Fruit fly (Drosophila melanogaster) whole organism, prepupa: ENCODE results near the gene Ubc87F.
A peak's percentile ranks its signal among the peaks of the same experiment; 100 is the strongest.

Experiments
- CG16779 ChIP-seq: fragments of 200-800 bp; sonication (Bioruptor generic); optimal IDR thresholded peaks from 3 replicates; lab custom pipeline; 2017; ENCODE audit warnings: missing biosample characterization, mild to moderate bottlenecking, missing genetic modification characterization
- CG6163 ChIP-seq: fragments of 200-800 bp; sonication (Bioruptor generic); IDR thresholded peaks from 3 replicates; pipeline ENCODE4 v1.3.6; 2022; ENCODE audit warnings: missing biosample characterization, missing genetic modification characterization
- CG8119 ChIP-seq: fragments of 200-800 bp; sonication (Bioruptor generic); IDR thresholded peaks from 3 replicates; pipeline ENCODE4 v1.3.6; 2022; ENCODE audit warnings: missing biosample characterization, missing genetic modification characterization
- Hr39 ChIP-seq: fragments of 200-800 bp; sonication (Bioruptor generic); optimal IDR thresholded peaks from 2 replicates; lab custom pipeline; 2016; ENCODE audit warnings: missing biosample characterization, missing genetic modification characterization
- fd59A ChIP-seq: fragments of 200-800 bp; sonication (Bioruptor generic); optimal IDR thresholded peaks from 2 replicates; lab custom pipeline; 2017; ENCODE audit warnings: missing biosample characterization, mild to moderate bottlenecking, missing genetic modification characterization, missing genetic modification reagents

DNA sequence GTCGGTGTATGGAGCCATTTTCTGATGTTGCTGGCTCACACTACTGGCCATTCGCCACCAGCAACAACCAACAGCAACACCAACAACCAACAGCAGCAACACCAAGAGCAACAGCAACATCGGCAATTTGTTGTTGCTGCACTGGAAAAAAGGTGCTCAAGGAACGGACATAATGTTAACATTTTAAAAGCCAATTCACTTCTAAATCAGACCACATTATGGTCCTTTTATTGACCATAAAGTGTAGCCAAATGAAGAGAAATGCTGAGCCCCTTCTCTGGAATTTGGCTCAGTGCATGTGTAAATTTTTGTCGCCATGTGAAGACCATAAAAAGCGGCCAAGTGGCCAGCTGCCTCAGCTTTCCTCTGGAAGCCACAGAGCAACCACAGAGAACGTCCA lies 1.1 kb downstream of the Ubc87F start:
- TF ChIP-seq Hr39 (GFP tag; lab: Kevin White, UChicago), result peak; percentile 67
- TF ChIP-seq fd59A (GFP tag; lab: Kevin White, UChicago), result peak; percentile 66
- peak; percentile 95 for TF ChIP-seq CG8119 (GFP tag; lab: Robert Waterston, UW)
- TF ChIP-seq CG16779, result peak; percentile 66
- peak; percentile 97 for TF ChIP-seq CG6163
